Worm (Caenorhabditis elegans): ENCODE results near the gene Y53G8AM.6.

Gene Y53G8AM.6

DNA sequence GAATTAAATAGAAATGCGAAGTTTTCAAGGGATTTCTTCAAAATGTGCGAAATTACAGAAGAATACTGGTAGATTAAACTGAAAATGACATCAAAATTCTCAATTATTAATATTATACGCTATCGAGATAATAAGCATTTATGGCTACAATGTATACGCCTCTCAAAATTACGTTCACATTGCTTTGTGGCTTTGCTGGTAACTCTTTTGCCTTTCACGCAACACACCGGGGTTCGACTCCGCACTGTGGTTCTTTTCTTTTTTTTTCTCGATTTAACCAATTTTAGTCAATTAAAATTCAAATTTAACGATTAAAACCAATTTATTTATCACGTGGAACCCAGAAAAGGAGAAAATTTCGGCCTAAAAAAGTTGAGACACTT is 10.6 kb downstream of the Y53G8AM.6 start (continued):
- no peak for TF ChIP-seq ZK185.1 (tag; optimal IDR thresholded peaks at IDR 0.05; ENCODE audit: poor library complexity, severe bottlenecking)
- TF ChIP-seq athp-1 (tag; optimal IDR thresholded peaks at IDR 0.05) = peak; percentile 56
- peak; percentile 49 for TF ChIP-seq lin-54 (GFP tag; optimal IDR thresholded peaks at IDR 0.05)
- TF ChIP-seq snpc-1.1 (tag; optimal IDR thresholded peaks at IDR 0.05; ENCODE audit: insufficient read depth) = peak; percentile 40
- 0 out of 2 replicates have a peak, but pooled peaks have one; percentile 58 for TF ChIP-seq aptf-3 (GFP tag; IDR thresholded peaks at IDR 0.05)
- peak; percentile 41 for TF ChIP-seq repo-1 (tag; optimal IDR thresholded peaks at IDR 0.05)
- peak; percentile 80 for TF ChIP-seq nfyb-1 (GFP tag; IDR thresholded peaks at IDR 0.05)
- peak; percentile 46 for TF ChIP-seq unc-130 (GFP tag; optimal IDR thresholded peaks at IDR 0.05)
- TF ChIP-seq F49E8.2 (tag; optimal IDR thresholded peaks at IDR 0.05; ENCODE audit: insufficient read depth) = peak; percentile 24
- peak; percentile 10 for TF ChIP-seq F10E7.11 (tag; optimal IDR thresholded peaks at IDR 0.05)
- peak; percentile 4 for TF ChIP-seq xnd-1 (tag; optimal IDR thresholded peaks at IDR 0.05)
- no peak for TF ChIP-seq nhr-80 (tag; optimal IDR thresholded peaks at IDR 0.05)
- peak; percentile 81 for TF ChIP-seq hrde-1 (tag; optimal IDR thresholded peaks at IDR 0.05; ENCODE audit: borderline replicate concordance)
- TF ChIP-seq ceh-100 (GFP tag; IDR thresholded peaks at IDR 0.05) = peak; percentile 47
- peak; percentile 87 for TF ChIP-seq die-1 (tag; optimal IDR thresholded peaks at IDR 0.05)
- no peak for TF ChIP-seq egl-18 (GFP tag; IDR thresholded peaks at IDR 0.05)
- TF ChIP-seq rpc-1 (optimal IDR thresholded peaks at IDR 0.05) = peak; percentile 84
- TF ChIP-seq rpc-1 (tag; optimal IDR thresholded peaks at IDR 0.05) = peak; percentile 98
- TF ChIP-seq sea-2 (GFP tag; IDR thresholded peaks at IDR 0.05) = no peak
- TF ChIP-seq mcd-1 (GFP tag; IDR thresholded peaks at IDR 0.05) = no peak
- peak; percentile 74 for TF ChIP-seq snpc-3.4 (tag; optimal IDR thresholded peaks at IDR 0.05)
- no peak for TF ChIP-seq lin-35 (GFP tag; optimal IDR thresholded peaks at IDR 0.05)
- peak; percentile 3 for TF ChIP-seq F23B12.7 (tag; optimal IDR thresholded peaks at IDR 0.05; ENCODE audit: insufficient read depth)
- TF ChIP-seq aptf-2 (GFP tag; conservative IDR thresholded peaks at IDR 0.05) = no peak
- no peak for TF ChIP-seq Y79H2A.3 (GFP tag; conservative IDR thresholded peaks at IDR 0.05)
- TF ChIP-seq ztf-18 (tag; optimal IDR thresholded peaks at IDR 0.05) = peak; percentile 73
- peak; percentile 88 for TF ChIP-seq mxl-1 (tag; optimal IDR thresholded peaks at IDR 0.05)
- TF ChIP-seq chd-7 (tag; optimal IDR thresholded peaks at IDR 0.05) = no peak
- peak; percentile 64 for TF ChIP-seq madf-6 (GFP tag; IDR thresholded peaks at IDR 0.05)
- peak; percentile 38 for TF ChIP-seq dpff-1 (tag; optimal IDR thresholded peaks at IDR 0.05)
- peak; percentile 73 for TF ChIP-seq zim-3 (tag; optimal IDR thresholded peaks at IDR 0.05)
- TF ChIP-seq ceh-79 (tag; optimal IDR thresholded peaks at IDR 0.05) = peak; percentile 26
- no peak for TF ChIP-seq pha-4 (tag; optimal IDR thresholded peaks at IDR 0.05)
- peak; percentile 68; the same call in 1 of the 2 replicates for TF ChIP-seq attf-6 (GFP tag; IDR thresholded peaks at IDR 0.05)
- TF ChIP-seq lin-26 (GFP tag; IDR thresholded peaks at IDR 0.05) = peak; percentile 91; the same call in 1 of the 2 replicates

DNA sequence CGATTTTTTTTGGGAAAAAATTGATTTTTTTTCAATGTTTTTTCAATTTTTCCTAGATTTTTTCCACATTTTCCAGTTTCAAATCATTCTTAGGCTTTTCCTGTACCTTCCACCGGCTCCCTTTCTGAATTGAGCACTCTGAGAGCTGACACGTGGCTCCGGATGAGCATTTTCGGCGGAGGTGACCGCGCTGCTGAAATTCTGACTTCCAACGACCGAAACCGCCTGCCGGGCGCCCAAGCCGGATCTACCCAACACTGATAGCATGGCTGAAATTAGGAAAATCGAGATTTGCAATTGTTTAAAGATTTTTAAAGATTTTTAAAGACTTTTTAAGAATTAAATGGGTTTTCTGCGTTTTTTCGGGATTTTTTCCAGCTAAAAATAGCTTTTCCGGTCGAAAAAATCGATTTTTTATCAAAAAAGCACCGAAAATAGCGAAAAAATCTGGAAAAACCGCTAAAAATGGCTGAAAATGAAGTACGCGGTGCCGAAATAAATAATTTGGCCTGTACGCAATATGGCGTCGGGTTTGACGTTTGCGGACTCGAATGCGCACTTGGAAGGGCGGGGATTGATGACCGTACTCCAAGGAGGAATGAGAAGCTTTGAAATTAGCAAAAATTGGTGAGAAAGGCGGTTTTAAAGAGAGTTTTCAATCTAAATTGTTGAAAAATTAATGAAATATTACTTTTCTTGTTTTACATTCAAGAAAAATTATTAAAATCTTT is 11.1 kb downstream of the Y53G8AM.6 start, which contains the start of gene nduf-9:
Gene nduf-9 (minus strand): TSS at position 269 of the 731 bp plus-strand sequence.
- TF ChIP-seq snpc-4 (GFP tag; optimal IDR thresholded peaks at IDR 0.05) (no peak), snpc-4 (tag; optimal IDR thresholded peaks at IDR 0.05) (peak in 1 of 4 experiments; percentile 27), madf-6 (GFP tag; IDR thresholded peaks at IDR 0.05) (no peak; the same call in 1 of the 2 replicates), B0261.1 (tag; optimal IDR thresholded peaks at IDR 0.05) (no peak), madf-10 (tag; optimal IDR thresholded peaks at IDR 0.05) (no peak), lin-35 (GFP tag; optimal IDR thresholded peaks at IDR 0.05) (peak in 1 of 3 experiments; percentile 38), F23B12.7 (tag; optimal IDR thresholded peaks at IDR 0.05; ENCODE audit: insufficient read depth) (peak; percentile 33), T07F8.4 (tag; optimal IDR thresholded peaks at IDR 0.05) (no peak), ztf-28 (GFP tag; IDR thresholded peaks at IDR 0.05) (0 out of 2 replicates have a peak, but pooled peaks have one; percentile 8), lsl-1 (GFP tag; optimal IDR thresholded peaks at IDR 0.05) (peak; percentile 71), madf-8 (GFP tag; conservative IDR thresholded peaks at IDR 0.05) (no peak), F33H1.4 (GFP tag; IDR thresholded peaks at IDR 0.05) (peak; percentile 37), mcd-1 (GFP tag; IDR thresholded peaks at IDR 0.05) (peak; percentile 52), zfh-2 (GFP tag; conservative IDR thresholded peaks at IDR 0.05) (peak; percentile 56; the same call in 1 of the 2 replicates), rcor-1 (GFP tag; IDR thresholded peaks at IDR 0.05) (0 out of 2 replicates have a peak, but pooled peaks have one; percentile 9), tbp1 (GFP tag; optimal IDR thresholded peaks at IDR 0.05) (no peak)
